Worm (Caenorhabditis elegans) whole organism, young adult: ENCODE data around the gene ZK328.6.

ENCODE experiments used
- B0261.1 ChIP-seq: sonication (generic microtip); optimal IDR thresholded peaks from 2 replicates; lab custom pipeline; 2016; ENCODE audit warnings: mild to moderate bottlenecking, missing genetic modification characterization, moderate library complexity, missing compliant biosample characterization
- D2030.7 ChIP-seq: fragments of 200-800 bp; sonication (Bioruptor generic); IDR thresholded peaks from 2 replicates; pipeline ENCODE4 v1.3.6; 2022; ENCODE audit warnings: missing genetic modification reagents, missing genetic modification characterization, missing compliant biosample characterization
- F33H1.4 ChIP-seq: fragments of 200-800 bp; sonication (Bioruptor generic); IDR thresholded peaks from 2 replicates; pipeline ENCODE4 v1.3.6; 2022; ENCODE audit warnings: missing genetic modification reagents, missing genetic modification characterization, missing compliant biosample characterization
- K11D2.4 ChIP-seq: fragments of 200-800 bp; sonication (Bioruptor generic); IDR thresholded peaks from 2 replicates; pipeline ENCODE4 v1.3.6; 2022; ENCODE audit warnings: missing genetic modification reagents, missing genetic modification characterization, missing compliant biosample characterization
- Y56A3A.18 ChIP-seq: fragments of 200-800 bp; sonication (Bioruptor generic); IDR thresholded peaks from 2 replicates; pipeline ENCODE4 v1.3.6; 2022; ENCODE audit warnings: missing genetic modification reagents, missing genetic modification characterization, missing compliant biosample characterization
- ama-1 ChIP-seq, 3 experiments: fragments of 150-350 bp in 1 of 3; sonication (generic microtip) in 2 of 3; optimal IDR thresholded peaks; 2 replicates each; lab custom pipeline; 2014 to 2018; ENCODE audit warnings: missing biosample characterization in 2 of 3, missing genetic modification characterization in 2 of 3, missing genetic modification reagents in 2 of 3
- athp-1 ChIP-seq: sonication (generic microtip); optimal IDR thresholded peaks from 2 replicates; lab custom pipeline; 2017; ENCODE audit warnings: mild to moderate bottlenecking, missing genetic modification characterization, missing compliant biosample characterization
- dox-1 ChIP-seq: fragments of 200-800 bp; sonication (Bioruptor generic); IDR thresholded peaks from 2 replicates; pipeline ENCODE4 v1.3.6; 2022; ENCODE audit warnings: missing genetic modification reagents, missing genetic modification characterization, missing compliant biosample characterization
- dpl-1 ChIP-seq: fragments of 150-350 bp; optimal IDR thresholded peaks from 2 replicates; lab custom pipeline; 2014; ENCODE audit warnings: missing biosample characterization, missing genetic modification reagents, missing genetic modification characterization
- efl-1 ChIP-seq: fragments of 150-350 bp; optimal IDR thresholded peaks from 2 replicates; lab custom pipeline; 2014; ENCODE audit warnings: missing biosample characterization, missing genetic modification reagents, missing genetic modification characterization
- egl-18 ChIP-seq: fragments of 200-800 bp; sonication (Bioruptor generic); IDR thresholded peaks from 2 replicates; pipeline ENCODE4 v1.3.6; 2022; ENCODE audit warnings: missing genetic modification reagents, missing genetic modification characterization, missing compliant biosample characterization
- hlh-12 ChIP-seq: sonication (generic microtip); optimal IDR thresholded peaks from 2 replicates; lab custom pipeline; 2016; ENCODE audit warnings: missing genetic modification characterization, missing compliant biosample characterization
- hmg-1.2 ChIP-seq: fragments of 200-800 bp; sonication (Bioruptor generic); IDR thresholded peaks from 2 replicates; pipeline ENCODE4 v1.3.6; 2022; ENCODE audit warnings: missing genetic modification reagents, missing genetic modification characterization, missing compliant biosample characterization
- hmg-20 ChIP-seq: fragments of 200-800 bp; sonication (Bioruptor generic); IDR thresholded peaks from 2 replicates; pipeline ENCODE4 v1.3.6; 2022; ENCODE audit warnings: missing genetic modification reagents, missing genetic modification characterization, missing compliant biosample characterization
- lin-54 ChIP-seq: fragments of 200-800 bp; sonication (Bioruptor generic); optimal IDR thresholded peaks from 2 replicates; lab custom pipeline; 2018; ENCODE audit warnings: mild to moderate bottlenecking, missing genetic modification characterization, missing compliant biosample characterization
- lsl-1 ChIP-seq: fragments of 200-800 bp; sonication (Bioruptor generic); optimal IDR thresholded peaks from 2 replicates; lab custom pipeline; 2018; ENCODE audit warnings: mild to moderate bottlenecking, missing genetic modification characterization, moderate library complexity, missing compliant biosample characterization
- madf-6 ChIP-seq: fragments of 200-800 bp; sonication (Bioruptor generic); IDR thresholded peaks from 2 replicates; pipeline ENCODE4 v1.3.6; 2022; ENCODE audit warnings: missing genetic modification reagents, missing genetic modification characterization, missing compliant biosample characterization
- mcd-1 ChIP-seq: fragments of 200-800 bp; sonication (Bioruptor generic); IDR thresholded peaks from 2 replicates; pipeline ENCODE4 v1.3.6; 2022; ENCODE audit warnings: missing genetic modification reagents, missing genetic modification characterization, missing compliant biosample characterization
- nfya-1 ChIP-seq: sonication (generic microtip); optimal IDR thresholded peaks from 2 replicates; lab custom pipeline; 2017; ENCODE audit warnings: antibody characterized with exemption, missing compliant biosample characterization, missing genetic modification characterization, borderline replicate concordance; ENCODE audit not compliant: insufficient read depth
- nhr-120 ChIP-seq: fragments of 200-800 bp; sonication (Bioruptor generic); IDR thresholded peaks from 2 replicates; pipeline ENCODE4 v1.3.6; 2022; ENCODE audit warnings: missing genetic modification characterization, missing compliant biosample characterization
- rpc-1 ChIP-seq, 2 experiments: fragments of 150-350 bp in 1 of 2; sonication (generic microtip) in 1 of 2; optimal IDR thresholded peaks; 2 replicates each; lab custom pipeline; 2014 to 2018; ENCODE audit warnings: missing biosample characterization in 1 of 2, missing genetic modification characterization in 1 of 2, missing genetic modification reagents in 1 of 2, missing genotype in 1 of 2
- snpc-1.3 ChIP-seq: sonication (generic microtip); optimal IDR thresholded peaks from 2 replicates; lab custom pipeline; 2017; ENCODE audit warnings: missing genetic modification characterization, mild to moderate bottlenecking, missing compliant biosample characterization, antibody characterized with exemption, moderate library complexity, missing genotype, missing genetic modification reagents; ENCODE audit not compliant: insufficient read depth
- tbp1 ChIP-seq: fragments of 200-800 bp; sonication (Bioruptor generic); optimal IDR thresholded peaks from 2 replicates; lab custom pipeline; 2018; ENCODE audit warnings: mild to moderate bottlenecking, missing genetic modification characterization, missing compliant biosample characterization
- unc-62 ChIP-seq: fragments of 150-350 bp; optimal IDR thresholded peaks from 2 replicates; lab custom pipeline; 2014; ENCODE audit warnings: missing biosample characterization, missing genetic modification reagents, missing genetic modification characterization
- xnd-1 ChIP-seq: sonication (generic microtip); optimal IDR thresholded peaks from 2 replicates; lab custom pipeline; 2016; ENCODE audit warnings: missing genotype, missing genetic modification reagents, missing genetic modification characterization, missing compliant biosample characterization

The ZK328.6 gene

DNA sequence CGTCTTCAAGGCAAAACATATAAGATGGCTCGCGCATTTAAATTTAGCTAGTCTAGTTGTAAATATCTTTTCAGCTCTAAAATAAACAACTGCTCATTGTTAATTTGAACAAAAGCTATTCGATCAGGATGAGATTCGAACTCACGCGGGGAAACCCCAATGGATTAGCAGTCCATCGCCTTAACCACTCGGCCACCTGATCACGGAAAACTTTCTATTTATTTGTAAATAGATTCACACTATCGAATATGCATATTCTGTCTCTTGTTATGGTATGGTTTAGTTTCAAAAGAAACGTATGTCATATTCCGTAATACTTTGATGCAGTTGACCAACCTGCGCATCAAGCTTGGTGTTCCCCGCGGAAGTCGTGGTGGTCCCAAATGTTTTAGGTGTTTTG, 25.8 kb upstream of the ZK328.6 start (continued):
- peak; percentile 60 for TF ChIP-seq rpc-1 (optimal IDR thresholded peaks at IDR 0.05; lab: Kevin White, UChicago)
- peak; percentile 74 for TF ChIP-seq rpc-1 (tag; optimal IDR thresholded peaks at IDR 0.05; lab: Kevin White, UChicago)
- TF ChIP-seq tbp1 (GFP tag; lab: Kevin White, UChicago) = peak; percentile 87
- TF ChIP-seq, all 124 proteins: peak for 8

DNA sequence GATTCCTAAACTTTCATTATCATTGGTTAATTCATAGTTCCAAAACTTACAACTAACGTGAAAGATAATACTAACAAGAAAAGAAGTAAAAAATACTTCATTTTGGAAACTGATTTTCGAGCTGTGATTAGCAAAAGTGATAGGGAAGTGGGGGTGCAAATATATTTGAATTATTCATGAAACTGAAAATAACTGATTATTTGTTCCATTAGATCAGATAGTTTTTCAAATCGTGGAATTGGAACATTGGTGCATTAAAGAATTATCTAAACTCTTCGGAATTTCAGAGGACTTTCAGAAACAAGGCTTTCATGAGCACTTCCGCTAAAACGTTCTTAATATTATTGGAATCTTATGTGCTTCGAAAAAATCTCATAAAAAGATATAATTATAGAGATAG, 25.3 kb upstream of the ZK328.6 start, which contains the start of gene F40H6.5:
Gene F40H6.5, minus strand, starts transcription at position 101 of the 400 bp plus-strand sequence.
- no peak for TF ChIP-seq nfya-1 (tag; lab: Kevin White, UChicago)
- no peak for TF ChIP-seq hmg-20 (GFP tag; lab: Robert Waterston, UW)
- TF ChIP-seq K11D2.4 (GFP tag; lab: Robert Waterston, UW) = no peak
- TF ChIP-seq athp-1 = no peak
- TF ChIP-seq B0261.1 (tag; lab: Kevin White, UChicago) = no peak
- TF ChIP-seq mcd-1 (GFP tag; lab: Robert Waterston, UW) = no peak

DNA sequence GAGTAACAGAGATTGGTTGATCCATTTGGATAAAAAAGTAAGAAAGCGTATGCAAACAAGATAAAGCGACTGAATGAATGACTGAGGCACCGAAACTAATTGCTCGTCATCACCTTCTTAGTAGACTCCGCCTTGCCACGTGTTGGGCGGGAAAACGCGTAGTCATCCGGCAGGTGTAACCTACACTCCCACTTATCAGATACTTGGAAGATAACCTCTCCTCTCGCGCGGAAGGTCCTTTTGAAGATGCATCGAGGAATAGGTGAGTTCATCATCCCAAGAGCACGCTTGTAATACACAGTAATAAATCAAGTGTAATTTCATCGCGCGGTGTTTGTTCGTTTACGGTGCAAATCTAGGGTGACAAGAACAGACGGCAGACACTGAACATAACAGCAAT, 16.5 kb upstream of the ZK328.6 start, which contains the start of gene tbx-11:
Gene tbx-11, minus strand, starts transcription at position 101 of the 400 bp plus-strand sequence.
- no peak for TF ChIP-seq egl-18
- TF ChIP-seq, all 124 proteins: peak for 0

DNA sequence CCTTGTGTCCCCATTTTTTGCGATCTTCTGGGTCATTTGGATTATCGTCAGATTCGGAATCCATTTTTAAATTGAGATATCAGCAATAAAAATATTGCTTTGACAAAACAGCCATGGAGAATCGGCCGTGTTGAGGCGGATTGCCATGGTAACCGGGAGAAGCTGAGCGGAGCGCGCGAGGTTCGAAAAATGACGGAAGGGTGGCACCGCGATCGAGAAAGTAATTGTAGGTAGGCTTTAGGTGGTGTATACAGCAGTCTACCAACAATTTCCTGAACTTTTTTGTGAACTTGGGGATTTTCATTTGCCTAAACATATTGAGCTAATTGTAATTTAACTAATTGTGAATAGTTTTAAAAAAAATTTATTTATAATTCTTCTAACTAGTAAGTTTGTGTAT, 9.0 kb upstream of the ZK328.6 start, which contains the start of gene ift-139:
Gene ift-139, minus strand, starts transcription at position 101 of the 400 bp plus-strand sequence.
- TF ChIP-seq Y56A3A.18 (GFP tag; lab: Robert Waterston, UW) = no peak

DNA sequence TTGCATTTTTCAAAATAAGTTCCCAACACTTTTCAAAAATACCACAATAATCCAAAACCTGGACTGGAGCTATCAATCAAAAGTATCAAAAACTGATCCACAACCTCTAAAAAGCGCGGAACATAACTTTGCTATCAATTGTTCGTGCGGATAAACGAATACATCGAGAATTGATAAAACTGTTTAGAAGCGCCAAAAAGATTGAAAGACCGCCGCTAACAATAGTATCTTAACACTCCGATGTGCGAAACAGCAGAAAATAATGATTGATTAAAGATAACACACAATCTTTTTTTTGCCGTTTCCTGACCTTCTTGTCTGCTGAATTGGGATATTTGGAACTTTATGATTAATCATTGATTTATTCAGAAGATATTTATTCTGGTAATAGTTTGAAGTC, 2.0 kb downstream of the ZK328.6 start, which contains the start of gene tbx-7:
Gene tbx-7, minus strand, starts transcription at position 101 of the 400 bp plus-strand sequence.
- TF ChIP-seq hlh-12 = no peak
- TF ChIP-seq rpc-1 (optimal IDR thresholded peaks at IDR 0.05; lab: Kevin White, UChicago) = no peak
- no peak for TF ChIP-seq rpc-1 (tag; optimal IDR thresholded peaks at IDR 0.05; lab: Kevin White, UChicago)
- no peak for TF ChIP-seq nhr-120 (GFP tag; lab: Robert Waterston, UW)
- no peak for TF ChIP-seq B0261.1 (tag; lab: Kevin White, UChicago)

DNA sequence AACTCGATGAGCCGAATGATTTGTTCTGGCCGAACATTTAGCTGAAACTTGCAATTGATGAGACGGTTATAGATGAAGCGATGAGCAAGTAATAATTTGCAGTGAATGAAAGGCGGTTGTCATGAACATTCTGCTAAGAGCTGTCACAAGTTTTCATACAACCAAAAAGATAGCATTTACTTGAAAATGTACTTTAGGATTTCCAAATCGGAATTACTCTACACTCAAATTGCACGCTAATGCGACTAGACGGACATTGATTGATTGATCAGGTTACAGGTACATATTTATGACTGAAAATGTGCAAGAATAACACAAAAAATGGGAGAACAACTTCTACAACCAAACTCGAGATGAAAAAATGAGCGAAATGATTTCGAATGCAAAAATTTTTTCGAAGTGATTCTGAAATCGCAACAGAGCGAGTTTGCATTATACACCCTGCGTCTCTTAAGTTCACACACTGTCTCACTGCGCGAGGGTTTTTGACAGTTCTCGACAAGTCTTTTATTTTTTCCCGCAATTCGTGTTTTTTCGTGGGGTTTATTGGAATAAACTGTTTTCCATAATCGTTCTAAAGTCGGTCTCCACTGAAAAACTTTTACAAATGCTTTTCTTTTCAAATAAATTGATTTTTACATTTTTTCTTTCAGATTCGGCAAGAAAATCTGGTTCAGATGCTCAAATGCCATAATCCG, 10.7 kb downstream of the ZK328.6 start, which contains the start of the genes npp-10 and cyk-3:
Gene npp-10, minus strand, starts transcription at position 51 of the 698 bp plus-strand sequence.
Gene cyk-3, plus strand, starts transcription at position 648 of the 698 bp plus-strand sequence.
- TF ChIP-seq D2030.7 (GFP tag; lab: Robert Waterston, UW) (0 out of 2 replicates have a peak, but pooled peaks have one; percentile 0), efl-1 (peak; percentile 76), snpc-1.3 (tag; lab: Kevin White, UChicago) (peak; percentile 2), xnd-1 (tag; lab: Kevin White, UChicago) (peak; percentile 6), lin-54 (GFP tag; lab: Kevin White, UChicago) (peak; percentile 30), hlh-12 (no peak), unc-62 (GFP tag; lab: Kevin White, UChicago) (no peak), madf-6 (GFP tag; lab: Robert Waterston, UW) (peak; percentile 52; the same call in 1 of the 2 replicates), dox-1 (GFP tag; lab: Robert Waterston, UW) (peak; percentile 47; the same call in 1 of the 2 replicates), dpl-1 (GFP tag; lab: Kevin White, UChicago) (peak; percentile 5), mcd-1 (GFP tag; lab: Robert Waterston, UW) (peak; percentile 92), ama-1 (optimal IDR thresholded peaks at IDR 0.05; lab: Kevin White, UChicago) (no peak), ama-1 (GFP tag; optimal IDR thresholded peaks at IDR 0.05; lab: Kevin White, UChicago) (no peak), lsl-1 (GFP tag; lab: Kevin White, UChicago) (peak; percentile 52), hmg-1.2 (peak; percentile 98), F33H1.4 (GFP tag; lab: Robert Waterston, UW) (0 out of 2 replicates have a peak, but pooled peaks have one; percentile 6)
- TF ChIP-seq, all 124 proteins: peak for 12
